Worm (Caenorhabditis elegans): ENCODE measurements around the gene Y55B1BL.1.

Y55B1BL.1 gene

DNA sequence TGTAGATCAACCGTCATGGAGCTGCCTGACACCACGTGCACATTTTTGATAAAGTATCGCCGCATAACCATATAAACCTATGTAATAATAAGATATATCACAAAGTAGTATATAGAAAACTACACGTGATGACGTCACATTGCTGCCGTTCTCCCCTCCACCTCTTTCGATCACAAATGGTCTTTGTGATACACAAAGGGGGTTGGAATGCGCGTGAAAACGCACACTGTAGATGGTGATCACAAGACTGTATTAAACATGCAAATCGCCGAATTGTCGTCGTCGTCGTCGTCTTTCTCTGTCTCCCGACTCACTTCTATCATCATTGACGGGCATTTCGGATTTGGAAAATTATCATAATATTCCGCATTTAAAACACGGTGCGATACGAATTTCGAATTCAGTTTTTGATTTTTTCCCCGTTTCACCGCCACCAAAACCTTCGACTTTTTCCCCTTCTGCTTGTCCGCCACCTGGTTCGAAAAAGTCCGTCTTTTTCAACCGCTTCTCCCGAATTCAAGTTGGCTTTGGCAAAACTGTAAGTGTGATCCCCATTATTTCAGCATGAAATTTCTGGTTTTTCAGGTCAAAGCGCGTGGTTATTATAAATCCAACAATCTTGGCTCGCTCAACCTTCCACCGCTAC, at the start of gene Y55B1BL.1, which contains the start of gene Y55B1BL.2:
TSS of gene Y55B1BL.1 (plus strand) at position 217 of the 646 bp plus-strand sequence.
TSS of gene Y55B1BL.2 (plus strand) at position 596 of the 646 bp plus-strand sequence.
- TF ChIP-seq lin-13 (tag; optimal IDR thresholded peaks at IDR 0.05) (no peak), zip-8 (tag; optimal IDR thresholded peaks at IDR 0.05) (peak; percentile 22)

DNA sequence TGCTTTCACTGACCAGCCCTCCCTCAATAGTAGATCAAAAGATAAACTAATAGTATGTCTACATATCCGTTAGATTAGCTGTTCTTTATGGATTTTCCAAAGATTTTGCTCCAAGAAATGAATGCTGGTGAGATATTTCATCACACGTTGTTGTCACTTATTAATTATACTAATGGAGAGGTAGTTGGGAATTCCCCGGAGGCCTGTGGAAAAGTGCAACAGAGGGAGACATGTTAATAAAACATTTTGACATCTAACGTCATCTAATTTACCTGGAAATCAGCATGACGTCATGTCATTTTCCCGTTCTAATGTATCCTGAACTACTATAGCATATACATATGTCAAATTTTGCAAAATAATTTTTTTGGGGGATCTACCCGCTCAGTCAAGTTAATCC, 49.2 kb upstream of the Y55B1BL.1 start:
- TF ChIP-seq sem-2 (GFP tag; optimal IDR thresholded peaks at IDR 0.05) = no peak
- TF ChIP-seq zip-8 (tag; optimal IDR thresholded peaks at IDR 0.05) = peak; percentile 3

DNA sequence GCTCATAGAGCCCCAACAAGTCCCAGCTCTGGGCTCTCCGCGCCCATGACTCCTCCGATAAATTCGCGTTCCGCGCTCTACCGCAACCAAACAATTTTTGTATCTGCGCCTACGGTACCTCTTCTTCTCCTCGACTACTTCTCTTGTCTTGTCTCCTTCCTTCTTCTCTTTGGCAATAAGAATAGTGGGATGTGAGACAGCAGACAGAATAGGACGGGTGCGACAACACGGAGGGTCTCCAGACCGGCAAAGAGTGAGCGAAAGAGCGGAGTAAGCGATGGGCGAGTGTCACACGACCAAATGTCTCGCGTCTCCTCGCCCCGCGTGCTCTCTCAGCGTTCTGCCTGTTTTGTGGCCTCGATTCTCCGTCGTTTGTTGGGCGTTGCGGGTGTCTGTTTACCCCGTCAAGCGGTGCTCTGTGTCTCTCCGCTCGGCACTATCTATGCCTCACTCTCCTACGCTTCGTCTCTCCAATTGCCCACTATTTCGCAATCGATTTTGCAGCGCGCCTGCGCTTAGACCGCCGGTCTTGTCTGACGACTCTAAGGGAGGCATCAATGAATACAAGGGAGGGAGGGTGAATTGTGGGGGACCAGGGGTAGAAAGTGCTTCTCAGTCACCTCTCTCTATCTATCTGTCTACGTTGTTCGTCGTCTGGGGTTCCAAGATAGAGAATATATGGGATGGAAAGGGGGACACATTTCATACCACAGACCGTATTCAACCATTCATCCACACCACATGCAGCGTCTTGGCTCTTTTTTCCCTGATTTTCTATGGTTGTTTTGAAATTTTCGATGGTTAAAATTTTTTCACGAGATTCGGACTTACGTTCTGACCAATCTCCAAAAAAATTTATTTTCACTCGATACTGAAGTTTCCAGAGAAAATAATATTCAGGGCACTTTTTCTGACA, 47.4 kb upstream of the Y55B1BL.1 start, which contains the start of gene gei-4:
TSS of gene gei-4 (minus strand) at position 256 of the 916 bp plus-strand sequence.
- TF ChIP-seq lin-32 (GFP tag; optimal IDR thresholded peaks at IDR 0.05) (no peak), sptf-1 (tag; optimal IDR thresholded peaks at IDR 0.05) (no peak), ztf-11 (tag; optimal IDR thresholded peaks at IDR 0.05) (peak; percentile 77), nhr-76 (tag; optimal IDR thresholded peaks at IDR 0.05) (peak; percentile 36), mls-2 (tag; optimal IDR thresholded peaks at IDR 0.05) (peak; percentile 74), M03D4.4 (tag; optimal IDR thresholded peaks at IDR 0.05) (peak; percentile 14), hlh-1 (tag; optimal IDR thresholded peaks at IDR 0.05) (peak; percentile 15), nhr-12 (tag; optimal IDR thresholded peaks at IDR 0.05) (peak; percentile 50), nhr-28 (tag; optimal IDR thresholded peaks at IDR 0.05) (no peak), zip-8 (tag; optimal IDR thresholded peaks at IDR 0.05) (no peak), snpc-4 (tag; optimal IDR thresholded peaks at IDR 0.05) (no peak), unc-120 (tag; optimal IDR thresholded peaks at IDR 0.05; ENCODE audit: poor library complexity, severe bottlenecking) (peak; percentile 79), unc-39 (tag; optimal IDR thresholded peaks at IDR 0.05) (peak; percentile 86), ces-1 (GFP tag; optimal IDR thresholded peaks at IDR 0.05) (peak; percentile 81), bed-3 (GFP tag; optimal IDR thresholded peaks at IDR 0.05) (no peak), drap-1 (GFP tag; optimal IDR thresholded peaks at IDR 0.05) (peak; percentile 70), ham-2 (GFP tag; optimal IDR thresholded peaks at IDR 0.05) (peak; percentile 95), elt-3 (tag; optimal IDR thresholded peaks at IDR 0.05) (no peak), ceh-39 (tag; optimal IDR thresholded peaks at IDR 0.05) (peak; percentile 58), nhr-237 (tag; optimal IDR thresholded peaks at IDR 0.05) (no peak), flh-1 (GFP tag; optimal IDR thresholded peaks at IDR 0.05) (no peak), tbx-8 (GFP tag; optimal IDR thresholded peaks at IDR 0.05) (no peak), blmp-1 (tag; optimal IDR thresholded peaks at IDR 0.05) (no peak), lin-13 (tag; optimal IDR thresholded peaks at IDR 0.05) (peak; percentile 16), ceh-83 (GFP tag; optimal IDR thresholded peaks at IDR 0.05) (no peak), elt-1 (tag; optimal IDR thresholded peaks at IDR 0.05; ENCODE audit: borderline replicate concordance, insufficient read depth) (no peak), ceh-43 (GFP tag; optimal IDR thresholded peaks at IDR 0.05) (no peak), lsy-2 (tag; optimal IDR thresholded peaks at IDR 0.05) (peak; percentile 46), pha-4 (tag; optimal IDR thresholded peaks at IDR 0.05) (peak; percentile 43), sem-2 (GFP tag; optimal IDR thresholded peaks at IDR 0.05) (no peak), cnd-1 (tag; optimal IDR thresholded peaks at IDR 0.05) (peak; percentile 43), mep-1 (tag; optimal IDR thresholded peaks at IDR 0.05) (peak; percentile 18), mab-5 (tag; optimal IDR thresholded peaks at IDR 0.05) (peak; percentile 37), nhr-2 (tag; optimal IDR thresholded peaks at IDR 0.05) (peak; percentile 33), unc-62 (GFP tag; optimal IDR thresholded peaks at IDR 0.05) (peak; percentile 87)
